Worm (Caenorhabditis elegans): ENCODE data around the gene srg-47.

The srg-47 gene

DNA sequence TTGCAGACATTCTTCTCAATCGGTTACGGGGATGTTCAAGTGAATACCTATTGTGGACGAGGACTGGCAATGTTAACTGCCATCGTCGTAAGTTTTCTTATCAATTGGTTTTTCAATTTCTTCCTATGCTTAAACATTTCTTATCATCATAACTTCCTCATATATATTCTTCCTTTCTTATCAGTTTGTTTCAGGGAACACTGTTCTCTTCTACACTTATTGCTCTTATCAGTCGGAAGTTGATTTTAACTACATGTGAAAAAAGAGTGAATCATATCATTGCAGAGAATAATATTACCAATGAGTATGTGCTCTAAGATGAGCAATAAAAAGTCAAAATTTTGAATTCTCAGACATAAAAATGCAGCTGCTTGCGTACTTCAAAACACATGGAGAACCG lies 13.9 kb downstream of the srg-47 start:
- TF ChIP-seq jun-1 (tag; optimal IDR thresholded peaks at IDR 0.05) (peak; percentile 92), pqm-1 (tag; optimal IDR thresholded peaks at IDR 0.05) (peak; percentile 93), elt-2 (tag; optimal IDR thresholded peaks at IDR 0.05) (peak; percentile 96), fkh-10 (GFP tag; optimal IDR thresholded peaks at IDR 0.05) (no peak), pha-4 (tag; optimal IDR thresholded peaks at IDR 0.05) (peak; percentile 77)

DNA sequence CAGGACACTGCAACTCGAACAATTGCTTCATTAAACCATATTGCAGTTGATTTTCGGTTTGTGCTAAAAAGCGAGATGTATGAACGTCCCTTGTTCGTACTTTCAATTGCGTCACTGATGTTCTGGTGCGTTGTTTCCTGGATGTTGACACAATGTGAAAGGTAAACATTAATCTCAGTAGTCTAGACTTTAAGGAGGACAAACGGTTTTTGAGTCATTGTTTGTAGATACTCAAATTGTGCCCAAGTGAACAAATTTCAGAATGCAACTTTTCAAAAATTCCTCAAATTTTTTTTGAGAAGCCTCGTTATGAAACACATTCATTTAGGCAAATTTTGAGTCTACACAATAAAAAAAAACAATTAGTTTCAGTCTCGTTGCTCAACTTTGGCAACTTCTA lies 15.2 kb downstream of the srg-47 start:
- TF ChIP-seq nhr-23 (tag; optimal IDR thresholded peaks at IDR 0.05): no peak
- TF ChIP-seq nhr-77 (tag; optimal IDR thresholded peaks at IDR 0.05): no peak
- no peak for TF ChIP-seq jun-1 (tag; optimal IDR thresholded peaks at IDR 0.05)
- no peak for TF ChIP-seq daf-12 (tag; optimal IDR thresholded peaks at IDR 0.05)
- no peak for TF ChIP-seq elt-2 (tag; optimal IDR thresholded peaks at IDR 0.05)
- peak; percentile 56 for TF ChIP-seq pha-4 (tag; optimal IDR thresholded peaks at IDR 0.05)

ce11 chrV:14539355-14539754 lies 16.7 kb downstream of the srg-47 start:
- TF ChIP-seq nfya-1 (tag; optimal IDR thresholded peaks at IDR 0.05; ENCODE audit: insufficient read depth) (no peak), nhr-77 (tag; optimal IDR thresholded peaks at IDR 0.05) (no peak), ama-1 (optimal IDR thresholded peaks at IDR 0.05) (no peak), nhr-25 (tag; optimal IDR thresholded peaks at IDR 0.05) (no peak), pha-4 (tag; optimal IDR thresholded peaks at IDR 0.05) (peak; percentile 85), ztf-11 (tag; optimal IDR thresholded peaks at IDR 0.05) (no peak)

- TF ChIP-seq fos-1 (tag; optimal IDR thresholded peaks at IDR 0.05) (no peak), nhr-67 (tag; optimal IDR thresholded peaks at IDR 0.05) (no peak), pha-4 (tag; optimal IDR thresholded peaks at IDR 0.05) (no peak), tbx-2 (tag; optimal IDR thresholded peaks at IDR 0.05) (no peak), nhr-11 (tag; optimal IDR thresholded peaks at IDR 0.05) (no peak)
Observed at ce11 chrV:14536274-14536673, 19.8 kb downstream of the srg-47 start, which contains the start of gene tag-191. Gene tag-191, minus strand, starts transcription at chrV:14536374.

ce11 chrV:14532374-14532773 lies 23.7 kb downstream of the srg-47 start:
- no peak for TF ChIP-seq elt-2 (tag; optimal IDR thresholded peaks at IDR 0.05)
- no peak for TF ChIP-seq nfya-1 (tag; optimal IDR thresholded peaks at IDR 0.05; ENCODE audit: insufficient read depth)
- no peak for TF ChIP-seq ztf-4 (tag; optimal IDR thresholded peaks at IDR 0.05)
- no peak for TF ChIP-seq ama-1 (optimal IDR thresholded peaks at IDR 0.05)
- no peak for TF ChIP-seq mml-1 (tag; optimal IDR thresholded peaks at IDR 0.05)
- TF ChIP-seq egl-5 (tag; optimal IDR thresholded peaks at IDR 0.05): no peak
- no peak for TF ChIP-seq fkh-2 (tag; optimal IDR thresholded peaks at IDR 0.05)
- no peak for TF ChIP-seq nhr-237 (tag; optimal IDR thresholded peaks at IDR 0.05)
- no peak for TF ChIP-seq sea-2 (GFP tag; optimal IDR thresholded peaks at IDR 0.05)
- no peak for TF ChIP-seq pqm-1 (tag; optimal IDR thresholded peaks at IDR 0.05)
- no peak for TF ChIP-seq nhr-11 (tag; optimal IDR thresholded peaks at IDR 0.05)
- TF ChIP-seq nhr-76 (tag; optimal IDR thresholded peaks at IDR 0.05): no peak
- TF ChIP-seq tbx-2 (tag; optimal IDR thresholded peaks at IDR 0.05): no peak
- no peak for TF ChIP-seq ceh-16 (tag; optimal IDR thresholded peaks at IDR 0.05)
- TF ChIP-seq pha-4 (tag; optimal IDR thresholded peaks at IDR 0.05): no peak
- TF ChIP-seq nhr-12 (tag; optimal IDR thresholded peaks at IDR 0.05): no peak
- no peak for TF ChIP-seq elt-1 (tag; optimal IDR thresholded peaks at IDR 0.05)

DNA sequence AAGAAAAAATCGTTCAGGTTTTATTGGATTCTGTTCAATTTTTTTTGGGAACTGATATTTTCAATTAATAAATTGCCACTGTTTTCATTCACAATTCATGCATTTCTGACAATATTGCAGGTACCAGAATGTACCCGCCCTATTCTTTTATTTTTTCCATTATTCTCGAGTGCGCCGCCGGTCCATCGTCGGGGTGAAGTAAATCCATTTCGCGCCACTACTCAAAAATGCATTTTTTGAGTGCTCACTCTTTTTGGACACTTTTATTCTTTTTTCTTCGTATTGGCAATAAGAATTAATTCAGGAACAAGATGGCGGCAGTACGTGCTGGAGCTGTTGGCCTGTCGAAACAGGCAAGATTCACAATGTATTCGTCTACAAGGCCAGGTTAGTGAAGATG lies 25.3 kb downstream of the srg-47 start, which contains the start of gene kcnl-4:
kcnl-4 (plus strand) TSS at position 301 of the 400 bp plus-strand sequence.
- TF ChIP-seq elt-3 (tag; optimal IDR thresholded peaks at IDR 0.05) (no peak), mdl-1 (tag; optimal IDR thresholded peaks at IDR 0.05) (no peak), ztf-4 (tag; optimal IDR thresholded peaks at IDR 0.05) (no peak), fos-1 (tag; optimal IDR thresholded peaks at IDR 0.05) (no peak), nhr-76 (tag; optimal IDR thresholded peaks at IDR 0.05) (no peak), unc-39 (tag; optimal IDR thresholded peaks at IDR 0.05) (no peak)

- TF ChIP-seq pha-4 (tag; optimal IDR thresholded peaks at IDR 0.05): no peak
Observed at ce11 chrV:14527210-14527609, 28.9 kb downstream of the srg-47 start.

Data from whole organism, L3 larva.